Fruit fly (Drosophila melanogaster) whole organism, embryonic: ENCODE data around the gene CG9667.

Source experiments
- Ada2b ChIP-seq: fragments of 200-800 bp; sonication (Bioruptor generic); IDR thresholded peaks from 2 replicates; pipeline ENCODE4 v1.3.6; 2022; ENCODE audit warnings: missing biosample characterization, missing genetic modification characterization
- Adf1 ChIP-seq: fragments of 200-800 bp; sonication (Bioruptor generic); IDR thresholded peaks from 2 replicates; pipeline ENCODE4 v1.3.6; 2022; ENCODE audit warnings: missing biosample characterization, missing genetic modification characterization
- Atf3 ChIP-seq: fragments of 200-800 bp; sonication (Bioruptor generic); optimal IDR thresholded peaks from 3 replicates; lab custom pipeline; 2016; ENCODE audit warnings: missing biosample characterization, missing genetic modification characterization
- Atf6 ChIP-seq: fragments of 200-800 bp; sonication (Bioruptor generic); IDR thresholded peaks from 2 replicates; pipeline ENCODE4 v1.3.6; 2022; ENCODE audit warnings: missing biosample characterization, missing genetic modification characterization
- BEAF-32 ChIP-seq: fragments of 200-800 bp; sonication (Bioruptor generic); optimal IDR thresholded peaks from 3 replicates; lab custom pipeline; 2017; ENCODE audit warnings: missing biosample characterization, missing genetic modification characterization, mild to moderate bottlenecking, moderate library complexity, missing genetic modification reagents
- CG10462 ChIP-seq: fragments of 200-800 bp; sonication (Bioruptor generic); optimal IDR thresholded peaks from 2 replicates; lab custom pipeline; 2016; ENCODE audit warnings: missing biosample characterization, missing genetic modification characterization
- CG10543 ChIP-seq: fragments of 200-800 bp; sonication (Bioruptor generic); optimal IDR thresholded peaks from 3 replicates; lab custom pipeline; 2017; ENCODE audit warnings: missing biosample characterization, mild to moderate bottlenecking, missing genetic modification characterization, moderate library complexity
- CG12155 ChIP-seq: fragments of 200-800 bp; sonication (Bioruptor generic); optimal IDR thresholded peaks from 3 replicates; lab custom pipeline; 2016; ENCODE audit warnings: missing biosample characterization, missing genetic modification characterization
- CG12744 ChIP-seq: fragments of 200-800 bp; sonication (Bioruptor generic); optimal IDR thresholded peaks from 2 replicates; lab custom pipeline; 2016; ENCODE audit warnings: missing biosample characterization, missing genetic modification characterization
- CG1529 ChIP-seq: fragments of 200-800 bp; sonication (Bioruptor generic); optimal IDR thresholded peaks from 3 replicates; lab custom pipeline; 2018; ENCODE audit warnings: missing biosample characterization, missing genetic modification characterization
- CG2120 ChIP-seq: fragments of 200-800 bp; sonication (Bioruptor generic); optimal IDR thresholded peaks from 3 replicates; lab custom pipeline; 2016; ENCODE audit warnings: missing biosample characterization, missing genetic modification characterization
- CG3281 ChIP-seq: fragments of 200-800 bp; sonication (Bioruptor generic); optimal IDR thresholded peaks from 3 replicates; lab custom pipeline; 2017; ENCODE audit warnings: missing biosample characterization, mild to moderate bottlenecking, missing genetic modification characterization
- CG33213 ChIP-seq: fragments of 200-800 bp; sonication (Bioruptor generic); optimal IDR thresholded peaks from 3 replicates; lab custom pipeline; 2016; ENCODE audit warnings: missing biosample characterization, missing genetic modification characterization
- CG4360 ChIP-seq: fragments of 200-800 bp; sonication (Bioruptor generic); IDR thresholded peaks from 2 replicates; pipeline ENCODE4 v1.3.6; 2022; ENCODE audit warnings: missing biosample characterization, missing genetic modification characterization
- CG6683 ChIP-seq: fragments of 200-800 bp; sonication (Bioruptor generic); optimal IDR thresholded peaks from 2 replicates; lab custom pipeline; 2017; ENCODE audit warnings: missing biosample characterization, mild to moderate bottlenecking, missing genetic modification characterization, missing genetic modification reagents
- CG6689 ChIP-seq: fragments of 200-800 bp; sonication (Bioruptor generic); IDR thresholded peaks from 2 replicates; pipeline ENCODE4 v1.3.6; 2022; ENCODE audit warnings: missing biosample characterization, missing genetic modification characterization
- CG6765 ChIP-seq: fragments of 200-800 bp; sonication (Bioruptor generic); optimal IDR thresholded peaks from 3 replicates; lab custom pipeline; 2017; ENCODE audit warnings: missing biosample characterization, mild to moderate bottlenecking, missing genetic modification characterization
- CG6854 ChIP-seq: fragments of 200-800 bp; sonication (Bioruptor generic); optimal IDR thresholded peaks from 3 replicates; lab custom pipeline; 2017; ENCODE audit warnings: missing biosample characterization, mild to moderate bottlenecking, missing genetic modification characterization
- CG7556 ChIP-seq: fragments of 200-800 bp; sonication (Bioruptor generic); optimal IDR thresholded peaks from 2 replicates; lab custom pipeline; 2017; ENCODE audit warnings: missing biosample characterization, mild to moderate bottlenecking, missing genetic modification characterization
- CG9727 ChIP-seq: fragments of 200-800 bp; sonication (Bioruptor generic); optimal IDR thresholded peaks from 3 replicates; lab custom pipeline; 2017; ENCODE audit warnings: missing biosample characterization, mild to moderate bottlenecking, missing genetic modification characterization
- Fer3 ChIP-seq: fragments of 200-800 bp; sonication (Bioruptor generic); optimal IDR thresholded peaks from 2 replicates; lab custom pipeline; 2018; ENCODE audit warnings: missing biosample characterization, mild to moderate bottlenecking, missing genetic modification characterization, moderate library complexity
- HLHmδ ChIP-seq: fragments of 200-800 bp; sonication (Bioruptor generic); optimal IDR thresholded peaks from 2 replicates; lab custom pipeline; 2018; ENCODE audit warnings: missing biosample characterization, mild to moderate bottlenecking, missing genetic modification characterization, moderate library complexity
- Hr78 ChIP-seq, 2 experiments: fragments of 200-800 bp in 1 of 2; fragments of >200 bp in 1 of 2; sonication (Bioruptor generic) in 1 of 2; optimal IDR thresholded peaks; 2 replicates each; lab custom pipeline; 2017 to 2019; ENCODE audit warnings: missing biosample characterization in 2 of 2, missing genetic modification characterization in 2 of 2, mild to moderate bottlenecking in 1 of 2, moderate library complexity in 1 of 2
- Jarid2 ChIP-seq: fragments of 200-800 bp; sonication (Bioruptor generic); optimal IDR thresholded peaks from 3 replicates; lab custom pipeline; 2017; ENCODE audit warnings: mild to moderate bottlenecking, missing biosample characterization, missing genetic modification reagents, missing genetic modification characterization
- NFAT ChIP-seq: fragments of 200-800 bp; sonication (Bioruptor generic); IDR thresholded peaks from 2 replicates; pipeline ENCODE4 v1.3.6; 2022; ENCODE audit warnings: missing biosample characterization, missing genetic modification characterization
- Six4 ChIP-seq: fragments of 200-800 bp; sonication (Bioruptor generic); optimal IDR thresholded peaks from 2 replicates; lab custom pipeline; 2016; ENCODE audit warnings: missing biosample characterization, missing genetic modification characterization
- ase ChIP-seq: fragments of 200-800 bp; sonication (Bioruptor generic); IDR thresholded peaks from 3 replicates; pipeline ENCODE4 v1.3.6; 2022; ENCODE audit warnings: missing biosample characterization, missing genetic modification characterization
- fu2 ChIP-seq: fragments of 200-800 bp; sonication (Bioruptor generic); optimal IDR thresholded peaks from 2 replicates; lab custom pipeline; 2016; ENCODE audit warnings: missing biosample characterization, missing genetic modification characterization
- grau ChIP-seq: fragments of 200-800 bp; optimal IDR thresholded peaks from 3 replicates; lab custom pipeline; 2019; ENCODE audit warnings: missing biosample characterization, mild to moderate bottlenecking, missing genetic modification characterization, moderate library complexity
- hb ChIP-seq: fragments of 200-800 bp; sonication (Bioruptor generic); IDR thresholded peaks from 3 replicates; pipeline ENCODE4 v1.3.6; 2022; ENCODE audit warnings: missing biosample characterization, missing genetic modification characterization; ENCODE audit not compliant: partially characterized antibody
- jing ChIP-seq: fragments of 200-800 bp; sonication (Bioruptor generic); optimal IDR thresholded peaks from 2 replicates; lab custom pipeline; 2018; ENCODE audit warnings: missing biosample characterization, mild to moderate bottlenecking, missing genetic modification characterization
- lbe ChIP-seq: fragments of 200-800 bp; sonication (Bioruptor generic); optimal IDR thresholded peaks from 2 replicates; lab custom pipeline; 2016; ENCODE audit warnings: missing biosample characterization, mild to moderate bottlenecking, missing genetic modification characterization
- lmd ChIP-seq: fragments of 200-800 bp; sonication (Bioruptor generic); IDR thresholded peaks from 2 replicates; pipeline ENCODE4 v1.3.6; 2022; ENCODE audit warnings: missing biosample characterization, missing genetic modification characterization
- luna ChIP-seq: fragments of 200-800 bp; sonication (Bioruptor generic); optimal IDR thresholded peaks from 2 replicates; lab custom pipeline; 2016; ENCODE audit warnings: missing biosample characterization, missing genetic modification characterization
- pho ChIP-seq: fragments of 200-800 bp; sonication (Bioruptor generic); optimal IDR thresholded peaks from 2 replicates; lab custom pipeline; 2016; ENCODE audit warnings: missing biosample characterization, missing genetic modification characterization
- salm ChIP-seq: fragments of 200-800 bp; sonication (Bioruptor generic); optimal IDR thresholded peaks from 2 replicates; lab custom pipeline; 2018; ENCODE audit warnings: missing biosample characterization, mild to moderate bottlenecking, missing genetic modification characterization
- tap ChIP-seq: fragments of 200-800 bp; optimal IDR thresholded peaks from 3 replicates; lab custom pipeline; 2019; ENCODE audit warnings: missing biosample characterization, mild to moderate bottlenecking, missing genetic modification characterization, moderate library complexity
- tll ChIP-seq, 2 experiments: fragments of 200-800 bp in 1 of 2; fragments of >200 bp in 1 of 2; sonication (Bioruptor generic) in 1 of 2; optimal IDR thresholded peaks; 2 replicates each; lab custom pipeline; 2017 to 2019; ENCODE audit warnings: missing biosample characterization in 2 of 2, missing genetic modification characterization in 2 of 2, mild to moderate bottlenecking in 1 of 2, moderate library complexity in 1 of 2
- unpg ChIP-seq: fragments of 200-800 bp; sonication (Bioruptor generic); optimal IDR thresholded peaks from 3 replicates; lab custom pipeline; 2018; ENCODE audit warnings: missing biosample characterization, mild to moderate bottlenecking, missing genetic modification characterization, moderate library complexity
- zf30C ChIP-seq: fragments of 200-800 bp; sonication (Bioruptor generic); optimal IDR thresholded peaks from 3 replicates; lab custom pipeline; 2018; ENCODE audit warnings: missing biosample characterization, mild to moderate bottlenecking, missing genetic modification characterization

Gene CG9667

dm6 chr3R:8122198-8122970 is 3.8 kb downstream of the CG9667 start, which contains the start of gene CG7878 (continued):
- TF ChIP-seq CG1529 (GFP tag; lab: Kevin White, UChicago) (no peak), NFAT (GFP tag; lab: Robert Waterston, UW) (peak; percentile 76), hb (GFP tag; lab: Robert Waterston, UW) (peak; percentile 78), CG10543 (GFP tag; lab: Kevin White, UChicago) (peak; percentile 64), CG10462 (no peak), Hr78 (GFP tag; optimal IDR thresholded peaks at IDR 0.05; lab: Kevin White, UChicago) (no peak), unpg (GFP tag; lab: Kevin White, UChicago) (peak; percentile 17), CG9727 (peak; percentile 53), CG6765 (GFP tag; lab: Kevin White, UChicago) (no peak), Atf3 (peak; percentile 8), tap (tag; lab: Kevin White, UChicago) (no peak), CG2120 (GFP tag; lab: Kevin White, UChicago) (peak; percentile 84), lmd (GFP tag; lab: Robert Waterston, UW) (peak; percentile 58; the same call in 1 of the 2 replicates), Jarid2 (GFP tag; lab: Kevin White, UChicago) (no peak), CG12744 (peak; percentile 2), grau (tag; lab: Kevin White, UChicago) (peak; percentile 53), Fer3 (tag; lab: Kevin White, UChicago) (peak; percentile 11), BEAF-32 (peak; percentile 84), Ada2b (GFP tag; lab: Robert Waterston, UW) (peak; percentile 55; the same call in 1 of the 2 replicates), luna (GFP tag; lab: Kevin White, UChicago) (no peak), Six4 (peak; percentile 29), CG3281 (peak; percentile 77), fu2 (GFP tag; lab: Kevin White, UChicago) (peak; percentile 54), zf30C (GFP tag; lab: Kevin White, UChicago) (peak; percentile 10), CG6689 (peak; percentile 27; the same call in 1 of the 2 replicates), CG6854 (GFP tag; lab: Kevin White, UChicago) (no peak), CG4360 (GFP tag; lab: Robert Waterston, UW) (no peak), CG33213 (peak; percentile 57), Atf6 (peak; percentile 48; the same call in 1 of the 2 replicates), tll (GFP tag; optimal IDR thresholded peaks at IDR 0.05; lab: Kevin White, UChicago) (no peak), HLHmδ (GFP tag; lab: Kevin White, UChicago) (no peak), jing (GFP tag; lab: Kevin White, UChicago) (no peak), CG7556 (GFP tag; lab: Kevin White, UChicago) (peak; percentile 35), CG12155 (GFP tag; lab: Kevin White, UChicago) (peak; percentile 54), salm (tag; lab: Kevin White, UChicago) (no peak), Adf1 (GFP tag; lab: Robert Waterston, UW) (no peak), CG6683 (GFP tag; lab: Kevin White, UChicago) (no peak), pho (GFP tag; lab: Kevin White, UChicago) (peak; percentile 51), lbe (GFP tag; lab: Kevin White, UChicago) (peak; percentile 22), ase (0 out of 3 replicates have a peak, but pooled peaks have one; percentile 32)
